Fruit fly (Drosophila melanogaster): ENCODE data around the gene rdgC.

The rdgC gene

dm6 chr3L:20230178-20230775, 17.6 kb upstream of the rdgC start (continued):
- TF ChIP-seq rib (GFP tag; IDR thresholded peaks at IDR 0.05), result peak; percentile 33; the same call in 1 of the 2 replicates
- peak; percentile 31; the same call in 1 of the 2 replicates for TF ChIP-seq CG13287 (GFP tag; IDR thresholded peaks at IDR 0.05; ENCODE audit: partially characterized antibody)
- no peak for TF ChIP-seq hbn (GFP tag; IDR thresholded peaks at IDR 0.05; ENCODE audit: partially characterized antibody)
- TF ChIP-seq pho (GFP tag; optimal IDR thresholded peaks at IDR 0.05), result no peak
- TF ChIP-seq sob (GFP tag; IDR thresholded peaks at IDR 0.05), result peak; percentile 39; the same call in 1 of the 2 replicates
- no peak for TF ChIP-seq CG17802 (tag; optimal IDR thresholded peaks at IDR 0.05)
- TF ChIP-seq Asciz (GFP tag; optimal IDR thresholded peaks at IDR 0.05), result no peak
- TF ChIP-seq CG31224 (GFP tag; IDR thresholded peaks at IDR 0.05), result no peak
- no peak for TF ChIP-seq CG16779 (GFP tag; IDR thresholded peaks at IDR 0.05)
- TF ChIP-seq kni (GFP tag; optimal IDR thresholded peaks at IDR 0.05), result no peak
- TF ChIP-seq Opbp (GFP tag; IDR thresholded peaks at IDR 0.05; ENCODE audit: partially characterized antibody), result no peak; the same call in 2 of the 3 replicates
- no peak for TF ChIP-seq E2f2 (GFP tag; IDR thresholded peaks at IDR 0.05)
- no peak for TF ChIP-seq Mrtf (GFP tag; IDR thresholded peaks at IDR 0.05)
- TF ChIP-seq ato (GFP tag; IDR thresholded peaks at IDR 0.05; ENCODE audit: partially characterized antibody), result no peak
- no peak for TF ChIP-seq pita (GFP tag; optimal IDR thresholded peaks at IDR 0.05)
- TF ChIP-seq CG5180 (GFP tag; optimal IDR thresholded peaks at IDR 0.05), result peak; percentile 69
- TF ChIP-seq sima (GFP tag; optimal IDR thresholded peaks at IDR 0.05), result no peak
- TF ChIP-seq CG7963 (GFP tag; IDR thresholded peaks at IDR 0.05; ENCODE audit: partially characterized antibody), result no peak
- TF ChIP-seq klu (GFP tag; IDR thresholded peaks at IDR 0.05), result no peak
- TF ChIP-seq CG11560 (tag; IDR thresholded peaks at IDR 0.05), result no peak
- no peak for TF ChIP-seq CG6854 (GFP tag; optimal IDR thresholded peaks at IDR 0.05)
- TF ChIP-seq tio (GFP tag; optimal IDR thresholded peaks at IDR 0.05), result no peak
- TF ChIP-seq CG1024 (GFP tag; IDR thresholded peaks at IDR 0.05), result no peak
- TF ChIP-seq ftz-f1 (GFP tag; optimal IDR thresholded peaks at IDR 0.05), result peak; percentile 91
- TF ChIP-seq CG1832 (GFP tag; optimal IDR thresholded peaks at IDR 0.05), result no peak
- TF ChIP-seq fd64A (GFP tag; optimal IDR thresholded peaks at IDR 0.05), result no peak
- no peak for TF ChIP-seq Oli (tag; optimal IDR thresholded peaks at IDR 0.05)
- TF ChIP-seq pzg (GFP tag; optimal IDR thresholded peaks at IDR 0.05), result peak; percentile 4
- no peak for TF ChIP-seq ham (GFP tag; IDR thresholded peaks at IDR 0.05)
- TF ChIP-seq H15 (GFP tag; IDR thresholded peaks at IDR 0.05), result no peak
- 0 out of 2 replicates have a peak, but pooled peaks have one; percentile 25 for TF ChIP-seq CG14441 (GFP tag; IDR thresholded peaks at IDR 0.05)
- TF ChIP-seq sd (tag; optimal IDR thresholded peaks at IDR 0.05), result no peak
- no peak for TF ChIP-seq knrl (GFP tag; IDR thresholded peaks at IDR 0.05; ENCODE audit: partially characterized antibody)
- TF ChIP-seq CG13624 (GFP tag; optimal IDR thresholded peaks at IDR 0.05), result no peak
- no peak for TF ChIP-seq sens-2 (GFP tag; IDR thresholded peaks at IDR 0.05)
- no peak for TF ChIP-seq Hr3 (GFP tag; optimal IDR thresholded peaks at IDR 0.05)
- TF ChIP-seq CG9817 (tag; optimal IDR thresholded peaks at IDR 0.05), result no peak
- TF ChIP-seq Kr (GFP tag; optimal IDR thresholded peaks at IDR 0.05), result no peak
- TF ChIP-seq al (GFP tag; IDR thresholded peaks at IDR 0.05), result no peak
- TF ChIP-seq da (GFP tag; optimal IDR thresholded peaks at IDR 0.05), result no peak
- no peak for TF ChIP-seq lmd (GFP tag; IDR thresholded peaks at IDR 0.05)
- no peak for TF ChIP-seq insv (GFP tag; optimal IDR thresholded peaks at IDR 0.05)
- TF ChIP-seq Blimp-1 (GFP tag; optimal IDR thresholded peaks at IDR 0.05), result peak; percentile 99
- no peak for TF ChIP-seq CG4820 (GFP tag; optimal IDR thresholded peaks at IDR 0.05)
- no peak for TF ChIP-seq crc (GFP tag; optimal IDR thresholded peaks at IDR 0.05)
- no peak for TF ChIP-seq CG9797 (GFP tag; optimal IDR thresholded peaks at IDR 0.05)
- 0 out of 2 replicates have a peak, but pooled peaks have one; percentile 10 for TF ChIP-seq CG5953 (GFP tag; IDR thresholded peaks at IDR 0.05)
- no peak for TF ChIP-seq esg (GFP tag; conservative IDR thresholded peaks at IDR 0.05)
- TF ChIP-seq D19A (tag; optimal IDR thresholded peaks at IDR 0.05), result no peak
- TF ChIP-seq gsb-n (tag; optimal IDR thresholded peaks at IDR 0.05), result no peak

All from whole organism, embryonic.